Fruit fly (Drosophila melanogaster) whole organism, prepupa: ENCODE results near the gene Psn.

Experiments used
- Blimp-1 ChIP-seq: fragments of 200-800 bp; sonication (Bioruptor generic); optimal IDR thresholded peaks from 3 replicates; lab custom pipeline; 2017; ENCODE audit warnings: missing biosample characterization, missing genetic modification characterization, mild to moderate bottlenecking, moderate library complexity, missing genetic modification reagents
- CG10631 ChIP-seq: fragments of 200-800 bp; sonication (Bioruptor generic); optimal IDR thresholded peaks from 2 replicates; lab custom pipeline; 2016; ENCODE audit warnings: missing biosample characterization, missing genetic modification characterization
- CG10669 ChIP-seq: fragments of 200-800 bp; sonication (Bioruptor generic); optimal IDR thresholded peaks from 3 replicates; lab custom pipeline; 2018; ENCODE audit warnings: missing biosample characterization, mild to moderate bottlenecking, missing genetic modification characterization, moderate library complexity
- CG11762 ChIP-seq: fragments of 200-800 bp; sonication (Bioruptor generic); optimal IDR thresholded peaks from 3 replicates; lab custom pipeline; 2016; ENCODE audit warnings: missing biosample characterization, missing genetic modification characterization; ENCODE audit not compliant: insufficient read depth
- CG11902 ChIP-seq: fragments of 200-800 bp; sonication (Bioruptor generic); optimal IDR thresholded peaks from 3 replicates; lab custom pipeline; 2016; ENCODE audit warnings: missing biosample characterization, missing genetic modification characterization
- CG15336 ChIP-seq: fragments of 200-800 bp; sonication (Bioruptor generic); IDR thresholded peaks from 2 replicates; pipeline ENCODE4 v1.3.6; 2022; ENCODE audit warnings: missing biosample characterization, missing genetic modification characterization
- CG16779 ChIP-seq: fragments of 200-800 bp; sonication (Bioruptor generic); optimal IDR thresholded peaks from 3 replicates; lab custom pipeline; 2017; ENCODE audit warnings: missing biosample characterization, mild to moderate bottlenecking, missing genetic modification characterization
- CG3032 ChIP-seq: fragments of 200-800 bp; optimal IDR thresholded peaks from 2 replicates; lab custom pipeline; 2019; ENCODE audit warnings: missing biosample characterization, mild to moderate bottlenecking, missing genetic modification characterization, moderate library complexity
- CG31627 ChIP-seq: fragments of 200-800 bp; sonication (Bioruptor generic); optimal IDR thresholded peaks from 3 replicates; lab custom pipeline; 2016; ENCODE audit warnings: missing biosample characterization, missing genetic modification characterization
- CG32006 ChIP-seq: fragments of 200-800 bp; sonication (Bioruptor generic); optimal IDR thresholded peaks from 3 replicates; lab custom pipeline; 2017; ENCODE audit warnings: missing biosample characterization, mild to moderate bottlenecking, missing genetic modification characterization
- CG3919 ChIP-seq: fragments of 200-800 bp; sonication (Bioruptor generic); optimal IDR thresholded peaks from 3 replicates; lab custom pipeline; 2016; ENCODE audit warnings: missing biosample characterization, missing genetic modification characterization
- CG4318 ChIP-seq: fragments of 200-800 bp; sonication (Bioruptor generic); optimal IDR thresholded peaks from 3 replicates; lab custom pipeline; 2017; ENCODE audit warnings: missing biosample characterization, mild to moderate bottlenecking, missing genetic modification characterization
- CG6163 ChIP-seq: fragments of 200-800 bp; sonication (Bioruptor generic); IDR thresholded peaks from 3 replicates; pipeline ENCODE4 v1.3.6; 2022; ENCODE audit warnings: missing biosample characterization, missing genetic modification characterization
- CG6276 ChIP-seq: fragments of 200-800 bp; sonication (Bioruptor generic); optimal IDR thresholded peaks from 2 replicates; lab custom pipeline; 2017; ENCODE audit warnings: missing biosample characterization, mild to moderate bottlenecking, missing genetic modification characterization
- CG6792 ChIP-seq: fragments of 200-800 bp; sonication (Bioruptor generic); optimal IDR thresholded peaks from 3 replicates; lab custom pipeline; 2016; ENCODE audit warnings: missing biosample characterization, missing genetic modification characterization
- CG7368 ChIP-seq: fragments of 200-800 bp; sonication (Bioruptor generic); optimal IDR thresholded peaks from 3 replicates; lab custom pipeline; 2016; ENCODE audit warnings: missing biosample characterization, missing genetic modification characterization
- CG8319 ChIP-seq: fragments of 200-800 bp; sonication (Bioruptor generic); optimal IDR thresholded peaks from 3 replicates; lab custom pipeline; 2016; ENCODE audit warnings: missing biosample characterization, missing genetic modification characterization
- CG9139 ChIP-seq: fragments of 200-800 bp; sonication (Bioruptor generic); optimal IDR thresholded peaks from 3 replicates; lab custom pipeline; 2017; ENCODE audit warnings: missing biosample characterization, mild to moderate bottlenecking, missing genetic modification characterization
- Eip78C ChIP-seq: fragments of 200-800 bp; sonication (Bioruptor generic); peaks from one replicate; lab custom pipeline; 2016; ENCODE audit warnings: missing biosample characterization, missing genetic modification characterization
- Eip93F ChIP-seq: fragments of 200-800 bp; sonication (Bioruptor generic); optimal IDR thresholded peaks from 2 replicates; lab custom pipeline; 2016; ENCODE audit warnings: missing biosample characterization, mild to moderate bottlenecking, missing genetic modification characterization
- Ets21C ChIP-seq: fragments of 200-800 bp; sonication (Bioruptor generic); optimal IDR thresholded peaks from 3 replicates; lab custom pipeline; 2016; ENCODE audit warnings: missing biosample characterization, missing genetic modification characterization
- Gug ChIP-seq: fragments of 200-800 bp; sonication (Bioruptor generic); IDR thresholded peaks from 2 replicates; pipeline ENCODE4 v1.3.6; 2022; ENCODE audit warnings: missing biosample characterization, missing genetic modification characterization
- Hr38 ChIP-seq: sonication (Bioruptor generic); optimal IDR thresholded peaks from 2 replicates; lab custom pipeline; 2016; ENCODE audit warnings: missing biosample characterization, missing genetic modification characterization
- Hr4 ChIP-seq: fragments of 200-800 bp; sonication (Bioruptor generic); optimal IDR thresholded peaks from 3 replicates; lab custom pipeline; 2016; ENCODE audit warnings: missing biosample characterization, missing genetic modification characterization
- Lpt ChIP-seq: fragments of 200-800 bp; sonication (Bioruptor generic); optimal IDR thresholded peaks from 3 replicates; lab custom pipeline; 2016; ENCODE audit warnings: missing biosample characterization, missing genetic modification characterization
- Met ChIP-seq: fragments of 200-800 bp; sonication (Bioruptor generic); optimal IDR thresholded peaks from 3 replicates; lab custom pipeline; 2016; ENCODE audit warnings: missing biosample characterization, missing genetic modification characterization
- Smox ChIP-seq: fragments of 200-800 bp; sonication (Bioruptor generic); optimal IDR thresholded peaks from 3 replicates; lab custom pipeline; 2016; ENCODE audit warnings: missing biosample characterization, missing genetic modification characterization
- Sox102F ChIP-seq: fragments of 200-800 bp; sonication (Bioruptor generic); optimal IDR thresholded peaks from 2 replicates; lab custom pipeline; 2016; ENCODE audit warnings: missing biosample characterization, mild to moderate bottlenecking, missing genetic modification characterization
- Sox14 ChIP-seq: fragments of 200-800 bp; sonication (Bioruptor generic); optimal IDR thresholded peaks from 3 replicates; lab custom pipeline; 2016; ENCODE audit warnings: missing biosample characterization, missing genetic modification characterization
- achi ChIP-seq: fragments of 200-800 bp; sonication (Bioruptor generic); optimal IDR thresholded peaks from 3 replicates; lab custom pipeline; 2016; ENCODE audit warnings: missing biosample characterization, missing genetic modification characterization
- acj6 ChIP-seq: fragments of 200-800 bp; sonication (Bioruptor generic); optimal IDR thresholded peaks from 3 replicates; lab custom pipeline; 2016; ENCODE audit warnings: missing biosample characterization, missing genetic modification characterization
- cyc ChIP-seq: fragments of 200-800 bp; sonication (Bioruptor generic); optimal IDR thresholded peaks from 3 replicates; lab custom pipeline; 2016; ENCODE audit warnings: missing biosample characterization, missing genetic modification characterization
- eg ChIP-seq: fragments of 200-800 bp; sonication (Bioruptor generic); IDR thresholded peaks from 3 replicates; pipeline ENCODE4 v1.3.6; 2022; ENCODE audit warnings: missing biosample characterization, missing genetic modification characterization
- esn ChIP-seq: fragments of 200-800 bp; sonication (Bioruptor generic); optimal IDR thresholded peaks from 2 replicates; lab custom pipeline; 2016; ENCODE audit warnings: missing biosample characterization, mild to moderate bottlenecking, missing genetic modification characterization, moderate library complexity
- fd85E ChIP-seq: fragments of 200-800 bp; sonication (Bioruptor generic); optimal IDR thresholded peaks from 3 replicates; lab custom pipeline; 2016; ENCODE audit warnings: missing biosample characterization, missing genetic modification characterization
- lz ChIP-seq: fragments of 200-800 bp; sonication (Bioruptor generic); optimal IDR thresholded peaks from 3 replicates; lab custom pipeline; 2016; ENCODE audit warnings: missing biosample characterization, missing genetic modification characterization
- net ChIP-seq: fragments of 200-800 bp; sonication (Bioruptor generic); optimal IDR thresholded peaks from 3 replicates; lab custom pipeline; 2016; ENCODE audit warnings: missing biosample characterization, missing genetic modification characterization
- salr ChIP-seq, 2 experiments: fragments of 200-800 bp; sonication (Bioruptor generic); optimal IDR thresholded peaks; 3 replicates each; lab custom pipeline; 2016 to 2018; ENCODE audit warnings: missing biosample characterization in 2 of 2, missing genetic modification characterization in 2 of 2, mild to moderate bottlenecking in 1 of 2
- spab ChIP-seq: fragments of 200-800 bp; sonication (Bioruptor generic); optimal IDR thresholded peaks from 2 replicates; lab custom pipeline; 2017; ENCODE audit warnings: missing biosample characterization, mild to moderate bottlenecking, missing genetic modification characterization, missing genetic modification reagents
- ss ChIP-seq, 2 experiments: fragments of 200-800 bp; sonication (Bioruptor generic); optimal IDR thresholded peaks; 2 replicates in 1 of 2; 3 replicates in 1 of 2; lab custom pipeline; 2017 to 2018; ENCODE audit warnings: mild to moderate bottlenecking in 2 of 2, missing biosample characterization in 2 of 2, missing genetic modification characterization in 2 of 2, moderate library complexity in 1 of 2
- svp ChIP-seq: fragments of 200-800 bp; sonication (Bioruptor generic); peaks from one replicate; lab custom pipeline; 2016; ENCODE audit warnings: missing biosample characterization, missing genetic modification characterization

The Psn gene

DNA sequence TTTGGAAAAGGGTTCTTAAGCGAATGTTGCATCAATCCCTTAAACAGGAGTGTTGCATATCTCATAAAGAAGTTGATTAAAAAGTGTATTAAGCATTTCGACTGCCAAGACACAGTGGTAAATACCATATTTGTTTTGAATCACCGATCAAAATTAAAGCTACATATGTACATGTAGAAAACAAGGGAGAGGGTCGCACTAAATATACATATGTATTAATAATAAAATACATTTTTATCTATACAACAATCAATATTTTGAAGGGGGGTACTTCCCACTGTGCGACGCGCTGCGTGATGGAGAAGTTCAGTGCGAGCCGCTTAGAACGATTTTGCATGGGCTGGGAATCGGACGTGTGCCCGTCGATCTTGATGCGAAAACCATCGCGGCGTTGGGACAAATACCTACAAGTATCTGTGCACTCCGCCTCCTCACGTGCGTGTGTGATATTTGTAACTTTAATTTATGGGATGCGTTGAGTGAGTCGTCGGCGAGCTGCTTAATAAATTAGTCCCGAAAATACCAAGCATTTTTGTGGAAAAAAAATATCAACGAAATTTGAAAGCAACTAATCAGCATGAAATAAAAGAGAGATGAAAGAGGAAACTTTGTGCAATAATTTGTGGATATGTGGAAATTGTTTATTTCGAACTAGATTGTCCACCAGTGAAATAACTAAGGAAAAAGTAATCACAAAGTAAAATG lies 12.7 kb downstream of the Psn start (continued):
- TF ChIP-seq spab (peak; percentile 80), CG10669 (GFP tag; lab: Kevin White, UChicago) (peak; percentile 85), achi (GFP tag; lab: Kevin White, UChicago) (peak; percentile 92), net (peak; percentile 92), CG11762 (peak; percentile 84), CG8319 (GFP tag; lab: Kevin White, UChicago) (peak; percentile 89), CG10631 (GFP tag; lab: Kevin White, UChicago) (peak; percentile 88), Eip93F (GFP tag; lab: Kevin White, UChicago) (peak; percentile 75), fd85E (peak; percentile 71), lz (peak; percentile 84), svp (peak; percentile 96), CG9139 (GFP tag; lab: Kevin White, UChicago) (peak; percentile 76), esn (GFP tag; lab: Kevin White, UChicago) (peak; percentile 93), acj6 (GFP tag; lab: Kevin White, UChicago) (peak; percentile 92), Eip78C (peak; percentile 96), Hr4 (GFP tag; lab: Kevin White, UChicago) (peak; percentile 77), salr (GFP tag; optimal IDR thresholded peaks at IDR 0.05; lab: Kevin White, UChicago) (peak; percentile 68 to 91), CG6276 (GFP tag; lab: Kevin White, UChicago) (peak; percentile 86), Hr38 (GFP tag; lab: Kevin White, UChicago) (no peak), Lpt (GFP tag; lab: Kevin White, UChicago) (peak; percentile 82), Sox102F (GFP tag; lab: Kevin White, UChicago) (peak; percentile 93), Met (GFP tag; lab: Kevin White, UChicago) (peak; percentile 87), CG7368 (peak; percentile 89), CG31627 (peak; percentile 75), Smox (peak; percentile 88), CG15336 (GFP tag; lab: Robert Waterston, UW) (peak; percentile 89), CG16779 (peak; percentile 80), CG3032 (tag; lab: Kevin White, UChicago) (peak; percentile 73), CG4318 (GFP tag; lab: Kevin White, UChicago) (peak; percentile 81), CG32006 (peak; percentile 91), ss (GFP tag; optimal IDR thresholded peaks at IDR 0.05; lab: Kevin White, UChicago) (peak; percentile 58 to 73), Blimp-1 (GFP tag; lab: Kevin White, UChicago) (peak; percentile 72), CG3919 (GFP tag; lab: Kevin White, UChicago) (peak; percentile 94), CG11902 (GFP tag; lab: Kevin White, UChicago) (peak; percentile 80), cyc (GFP tag; lab: Kevin White, UChicago) (peak; percentile 81), eg (peak; percentile 92), Sox14 (GFP tag; lab: Kevin White, UChicago) (peak; percentile 86)
- TF ChIP-seq, all 60 proteins: peak for 59

DNA sequence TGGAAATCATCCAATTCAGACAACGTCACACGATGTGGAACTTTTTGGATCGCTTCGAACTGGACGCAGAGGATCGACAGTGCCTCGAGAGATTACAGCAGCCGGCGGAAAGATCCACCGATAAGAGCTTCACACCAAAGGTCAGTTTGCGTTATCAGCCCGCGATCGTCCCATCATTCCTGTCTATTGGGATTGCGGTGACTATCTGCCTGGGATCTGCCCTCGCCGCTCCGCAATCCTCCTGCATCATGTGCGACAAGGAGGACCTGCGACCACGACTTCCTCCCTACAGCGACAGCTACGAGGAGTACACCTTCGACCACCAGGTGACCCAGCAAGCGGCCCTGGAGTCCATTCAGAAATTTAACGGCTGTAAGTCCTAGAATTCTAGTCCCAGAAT lies 13.8 kb downstream of the Psn start:
- no peak for TF ChIP-seq CG32006
- peak; percentile 96 for TF ChIP-seq svp
- no peak for TF ChIP-seq Blimp-1 (GFP tag; lab: Kevin White, UChicago)
- no peak for TF ChIP-seq CG6792 (GFP tag; lab: Kevin White, UChicago)
- no peak for TF ChIP-seq CG15336 (GFP tag; lab: Robert Waterston, UW)
- no peak for TF ChIP-seq Ets21C (GFP tag; lab: Kevin White, UChicago)
- no peak for TF ChIP-seq Gug (GFP tag; lab: Robert Waterston, UW)
- TF ChIP-seq CG9139 (GFP tag; lab: Kevin White, UChicago): no peak
- TF ChIP-seq net: no peak
- 0 out of 3 replicates have a peak, but pooled peaks have one; percentile 22 for TF ChIP-seq CG6163 (GFP tag; lab: Robert Waterston, UW)
